Worm (Caenorhabditis elegans): ENCODE data around the gene sdz-36.

Gene sdz-36

ce11 chrIV:9690644-9691043 lies at the start of gene sdz-36:
sdz-36 (plus strand) TSS chrIV:9690944.
- no peak for TF ChIP-seq unc-62 (GFP tag; optimal IDR thresholded peaks at IDR 0.05)

DNA sequence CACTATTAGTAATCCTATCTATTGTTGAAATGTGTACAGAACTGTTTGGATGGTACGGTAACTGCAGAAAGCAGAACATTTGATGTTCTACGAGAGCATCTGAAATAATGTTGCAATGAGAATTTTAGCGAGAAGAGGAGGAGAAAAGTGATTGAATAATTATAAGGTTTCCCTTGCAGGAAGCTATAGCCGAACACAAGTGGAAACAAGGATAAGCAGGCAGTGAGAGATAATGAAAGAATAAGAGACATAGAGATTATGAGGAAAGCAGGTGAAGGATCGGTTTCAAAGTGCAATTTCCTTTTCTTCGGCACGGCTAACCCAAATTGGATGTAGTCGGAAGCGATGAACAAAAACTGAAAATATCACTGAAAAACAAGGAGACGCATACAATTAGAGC lies 48.8 kb upstream of the sdz-36 start, which contains the start of gene del-2:
Gene del-2, minus strand, starts transcription at position 101 of the 400 bp plus-strand sequence.
- TF ChIP-seq unc-62 (GFP tag; optimal IDR thresholded peaks at IDR 0.05): no peak

- TF ChIP-seq unc-62 (GFP tag; optimal IDR thresholded peaks at IDR 0.05): no peak
These were observed 47.6 kb upstream of the sdz-36 start, which contains the start of gene degl-2 for ce11 chrIV:9643188-9643587. degl-2 (plus strand) TSS chrIV:9643488.

ce11 chrIV:9647789-9648361 lies 42.9 kb upstream of the sdz-36 start, which contains the start of gene amph-1:
amph-1 (minus strand) TSS chrIV:9647873.
- TF ChIP-seq unc-62 (GFP tag; optimal IDR thresholded peaks at IDR 0.05): no peak

- no peak for TF ChIP-seq unc-62 (GFP tag; optimal IDR thresholded peaks at IDR 0.05)
These were observed 42.1 kb upstream of the sdz-36 start, which contains the start of gene srm-3 for ce11 chrIV:9648682-9649081. srm-3 (plus strand) TSS chrIV:9648982.

- TF ChIP-seq unc-62 (GFP tag; optimal IDR thresholded peaks at IDR 0.05): no peak
These were observed 39.5 kb upstream of the sdz-36 start, which contains the start of gene chca-1 for ce11 chrIV:9651234-9651633. chca-1 (plus strand) TSS chrIV:9651394.

ce11 chrIV:9653184-9653583 lies 37.6 kb upstream of the sdz-36 start, which contains the start of gene F58G6.3:
F58G6.3 (plus strand) TSS chrIV:9653535.
- no peak for TF ChIP-seq unc-62 (GFP tag; optimal IDR thresholded peaks at IDR 0.05)

DNA sequence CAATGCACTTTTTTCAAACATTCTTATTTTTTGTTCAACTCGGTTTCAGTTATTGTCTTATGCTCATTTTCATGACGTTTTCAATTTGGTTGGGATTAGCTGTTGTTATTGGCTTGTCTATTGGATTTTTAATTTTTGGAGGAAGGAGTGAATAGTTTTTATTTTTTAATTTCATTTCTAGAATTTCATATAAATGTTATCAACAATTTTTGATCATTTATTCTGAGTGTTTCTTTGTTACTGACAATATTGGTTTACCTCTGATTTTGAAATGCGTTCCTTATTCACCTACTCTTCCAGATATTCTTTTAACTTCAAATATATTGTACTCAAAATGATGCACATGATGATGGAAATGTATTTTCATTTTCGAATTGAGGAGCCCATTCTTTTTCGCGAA lies 36.7 kb upstream of the sdz-36 start, which contains the start of gene F58G6.7:
Gene F58G6.7, plus strand, starts transcription at position 301 of the 400 bp plus-strand sequence.
- TF ChIP-seq unc-62 (GFP tag; optimal IDR thresholded peaks at IDR 0.05): no peak

- TF ChIP-seq unc-62 (GFP tag; optimal IDR thresholded peaks at IDR 0.05): no peak
These were observed 35.2 kb upstream of the sdz-36 start for ce11 chrIV:9655556-9655955.

ce11 chrIV:9657753-9658152 lies 33.0 kb upstream of the sdz-36 start, which contains the start of gene acc-1:
acc-1 (plus strand) TSS chrIV:9658053.
- no peak for TF ChIP-seq unc-62 (GFP tag; optimal IDR thresholded peaks at IDR 0.05)

DNA sequence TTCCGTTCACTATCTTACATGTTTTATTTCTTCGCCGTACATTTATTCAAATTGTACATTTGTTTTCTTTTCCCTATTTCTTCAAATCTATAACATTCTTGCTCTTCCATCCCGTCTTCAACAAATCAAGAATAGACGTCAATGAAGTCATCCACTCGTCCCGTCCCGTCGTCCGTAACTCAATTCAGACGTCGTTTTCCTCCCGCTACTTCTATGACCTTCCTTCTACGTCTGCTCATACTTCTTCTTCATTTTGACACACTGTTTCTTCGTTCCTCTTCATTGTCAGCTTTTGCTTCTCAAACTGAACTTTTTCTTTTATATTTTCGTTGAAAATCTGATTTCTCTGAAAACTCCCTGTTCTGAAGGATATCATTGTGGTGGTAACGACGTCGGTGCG lies 30.7 kb upstream of the sdz-36 start:
- TF ChIP-seq unc-62 (GFP tag; optimal IDR thresholded peaks at IDR 0.05): no peak

ce11 chrIV:9667084-9667483 lies 23.7 kb upstream of the sdz-36 start:
- no peak for TF ChIP-seq unc-62 (GFP tag; optimal IDR thresholded peaks at IDR 0.05)

DNA sequence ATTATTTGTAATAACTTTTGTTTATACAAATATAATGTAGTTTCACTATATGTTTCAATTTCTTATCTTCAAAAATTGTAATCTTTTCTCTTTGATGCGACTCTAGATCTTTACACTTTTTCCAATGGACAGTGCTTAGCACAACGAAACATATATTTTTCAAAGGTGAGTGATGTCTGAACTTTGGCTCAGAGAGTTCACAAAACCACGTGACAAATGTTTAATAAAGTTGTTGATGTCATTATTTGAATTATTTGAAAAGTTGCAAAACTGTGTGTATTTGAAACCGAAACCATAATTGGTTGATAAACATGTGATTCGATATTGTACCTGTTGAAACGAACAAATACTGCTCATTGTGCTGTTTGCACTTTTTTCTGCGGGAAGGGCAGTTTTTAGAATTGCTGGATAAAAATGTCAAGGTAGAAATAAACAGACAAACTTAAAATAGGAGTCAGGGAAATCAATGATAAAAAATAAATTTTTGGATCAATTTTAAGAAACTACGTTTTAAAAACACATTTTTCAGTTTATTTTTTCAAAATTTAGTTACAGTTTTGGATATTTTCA lies 22.6 kb upstream of the sdz-36 start:
- no peak for TF ChIP-seq unc-62 (GFP tag; optimal IDR thresholded peaks at IDR 0.05)

ce11 chrIV:9669969-9670368 lies 20.8 kb upstream of the sdz-36 start:
- TF ChIP-seq unc-62 (GFP tag; optimal IDR thresholded peaks at IDR 0.05): no peak

ce11 chrIV:9671001-9671652 lies 19.6 kb upstream of the sdz-36 start:
- TF ChIP-seq unc-62 (GFP tag; optimal IDR thresholded peaks at IDR 0.05): no peak

DNA sequence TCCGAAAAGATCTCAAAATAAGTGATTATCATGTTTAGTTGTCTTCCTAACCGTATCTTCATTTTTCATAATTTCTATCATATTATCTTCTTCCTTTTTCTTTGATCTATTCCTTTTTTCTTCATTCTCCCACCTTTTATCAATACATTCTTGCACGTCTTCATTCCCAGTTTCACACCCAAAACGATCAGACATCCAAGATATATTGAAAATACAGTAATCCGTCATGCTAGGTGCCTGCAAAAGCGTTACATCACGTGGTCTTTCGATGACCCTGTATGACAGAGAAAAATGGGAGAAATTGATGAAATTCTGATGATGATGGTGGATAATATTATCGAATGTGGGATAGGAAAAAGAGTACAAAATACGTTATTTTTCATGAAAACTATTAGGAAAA lies 18.3 kb upstream of the sdz-36 start:
- no peak for TF ChIP-seq unc-62 (GFP tag; optimal IDR thresholded peaks at IDR 0.05)

- no peak for TF ChIP-seq unc-62 (GFP tag; optimal IDR thresholded peaks at IDR 0.05)
These were observed 17.5 kb upstream of the sdz-36 start for ce11 chrIV:9673206-9673605.

All from whole organism, dauer.